Worm (Caenorhabditis elegans): ENCODE measurements around the gene cdc-25.4.

ce11 chrII:10221627-10222026 lies 32.4 kb upstream of the cdc-25.4 start:
- no peak for TF ChIP-seq unc-86 (tag; optimal IDR thresholded peaks at IDR 0.05)
- TF ChIP-seq mep-1 (tag; optimal IDR thresholded peaks at IDR 0.05): no peak
- no peak for TF ChIP-seq efl-1 (optimal IDR thresholded peaks at IDR 0.05)
- no peak for TF ChIP-seq efl-1 (GFP tag; optimal IDR thresholded peaks at IDR 0.05 in 1 of 2)
- no peak for TF ChIP-seq nhr-12 (tag; optimal IDR thresholded peaks at IDR 0.05)

All from whole organism, L1 larva.